Fruit fly (Drosophila melanogaster) whole organism, embryonic: ENCODE results near the gene DnaJ-H.

Experiments
- Antp ChIP-seq: fragments of 200-800 bp; sonication (Bioruptor generic); optimal IDR thresholded peaks from 3 replicates; lab custom pipeline; 2016; ENCODE audit warnings: missing biosample characterization, missing genetic modification characterization
- CG1233 ChIP-seq: fragments of 200-800 bp; sonication (Bioruptor generic); optimal IDR thresholded peaks from 4 replicates; lab custom pipeline; 2018; ENCODE audit warnings: missing biosample characterization, mild to moderate bottlenecking, missing genetic modification characterization
- CG12659 ChIP-seq: fragments of 200-800 bp; sonication (Bioruptor generic); optimal IDR thresholded peaks from 3 replicates; lab custom pipeline; 2017; ENCODE audit warnings: mild to moderate bottlenecking, missing biosample characterization, missing genetic modification reagents, missing genetic modification characterization
- CG17328 ChIP-seq: fragments of 200-800 bp; sonication (Bioruptor generic); IDR thresholded peaks from 2 replicates; pipeline ENCODE4 v1.3.6; 2022; ENCODE audit warnings: missing biosample characterization, missing genetic modification characterization
- CG17359 ChIP-seq: fragments of 200-800 bp; sonication (Bioruptor generic); optimal IDR thresholded peaks from 3 replicates; lab custom pipeline; 2018; ENCODE audit warnings: missing biosample characterization, mild to moderate bottlenecking, missing genetic modification characterization, moderate library complexity
- CG2202 ChIP-seq: fragments of 200-800 bp; sonication (Bioruptor generic); optimal IDR thresholded peaks from 2 replicates; lab custom pipeline; 2018; ENCODE audit warnings: missing biosample characterization, mild to moderate bottlenecking, missing genetic modification characterization
- CG31388 ChIP-seq: fragments of 200-800 bp; sonication (Bioruptor generic); optimal IDR thresholded peaks from 2 replicates; lab custom pipeline; 2016; ENCODE audit warnings: missing biosample characterization, missing genetic modification characterization
- CG3281 ChIP-seq: fragments of 200-800 bp; sonication (Bioruptor generic); optimal IDR thresholded peaks from 3 replicates; lab custom pipeline; 2017; ENCODE audit warnings: missing biosample characterization, mild to moderate bottlenecking, missing genetic modification characterization
- CG33557 ChIP-seq: fragments of 200-800 bp; sonication (Bioruptor generic); optimal IDR thresholded peaks from 2 replicates; lab custom pipeline; 2019; ENCODE audit warnings: missing biosample characterization, mild to moderate bottlenecking, missing genetic modification characterization, moderate library complexity
- CG3407 ChIP-seq: fragments of 200-800 bp; sonication (Bioruptor generic); optimal IDR thresholded peaks from 2 replicates; lab custom pipeline; 2018; ENCODE audit warnings: missing biosample characterization, mild to moderate bottlenecking, missing genetic modification characterization
- CG34224 ChIP-seq: fragments of 200-800 bp; sonication (Bioruptor generic); IDR thresholded peaks from 3 replicates; pipeline ENCODE4 v1.3.6; 2022; ENCODE audit warnings: missing biosample characterization, missing genetic modification characterization; ENCODE audit not compliant: partially characterized antibody
- CG34422 ChIP-seq: fragments of 200-800 bp; sonication (Bioruptor generic); IDR thresholded peaks from 3 replicates; pipeline ENCODE4 v1.3.6; 2022; ENCODE audit warnings: missing biosample characterization, missing genetic modification characterization
- CG3726 ChIP-seq: fragments of 200-800 bp; sonication (Bioruptor generic); IDR thresholded peaks from 3 replicates; pipeline ENCODE4, ENCODE4 v1.3.6; 2022; ENCODE audit warnings: missing biosample characterization, missing genetic modification characterization
- CG4730 ChIP-seq: fragments of 200-800 bp; sonication (Bioruptor generic); IDR thresholded peaks from 2 replicates; pipeline ENCODE4 v1.3.6; 2022; ENCODE audit warnings: missing biosample characterization, missing genetic modification characterization
- CG6272 ChIP-seq: fragments of 200-800 bp; sonication (Bioruptor generic); IDR thresholded peaks from 2 replicates; pipeline ENCODE4 v1.3.6; 2022; ENCODE audit warnings: missing biosample characterization, missing genetic modification characterization
- CG7271 ChIP-seq: fragments of 200-800 bp; sonication (Bioruptor generic); optimal IDR thresholded peaks from 2 replicates; lab custom pipeline; 2018; ENCODE audit warnings: missing biosample characterization, mild to moderate bottlenecking, missing genetic modification characterization, moderate library complexity
- CG7839 ChIP-seq: fragments of 200-800 bp; sonication (Bioruptor generic); optimal IDR thresholded peaks from 3 replicates; lab custom pipeline; 2018; ENCODE audit warnings: missing biosample characterization, mild to moderate bottlenecking, missing genetic modification characterization, moderate library complexity
- CG8089 ChIP-seq: fragments of 200-800 bp; sonication (Bioruptor generic); optimal IDR thresholded peaks from 3 replicates; lab custom pipeline; 2016; ENCODE audit warnings: missing biosample characterization, missing genetic modification characterization
- CG8478 ChIP-seq: fragments of >200 bp; optimal IDR thresholded peaks from 2 replicates; lab custom pipeline; 2018
- CG9727 ChIP-seq: fragments of 200-800 bp; sonication (Bioruptor generic); optimal IDR thresholded peaks from 3 replicates; lab custom pipeline; 2017; ENCODE audit warnings: missing biosample characterization, mild to moderate bottlenecking, missing genetic modification characterization
- CHES-1-like ChIP-seq: fragments of 200-800 bp; sonication (Bioruptor generic); optimal IDR thresholded peaks from 2 replicates; lab custom pipeline; 2016; ENCODE audit warnings: missing biosample characterization, missing genetic modification characterization
- CrebB ChIP-seq: fragments of 200-800 bp; sonication (Bioruptor generic); optimal IDR thresholded peaks from 3 replicates; lab custom pipeline; 2018; ENCODE audit warnings: missing biosample characterization, mild to moderate bottlenecking, missing genetic modification characterization
- Dip2 ChIP-seq: fragments of 200-800 bp; sonication (Bioruptor generic); IDR thresholded peaks from 2 replicates; pipeline ENCODE4 v1.3.6; 2022; ENCODE audit warnings: missing biosample characterization, missing genetic modification characterization
- Dll ChIP-seq: fragments of 200-800 bp; sonication (Bioruptor generic); IDR thresholded peaks from 4 replicates; pipeline ENCODE4 v1.3.6; 2022; ENCODE audit warnings: missing biosample characterization, missing genetic modification characterization; ENCODE audit not compliant: partially characterized antibody
- Hey ChIP-seq: fragments of 200-800 bp; sonication (Bioruptor generic); optimal IDR thresholded peaks from 3 replicates; lab custom pipeline; 2018; ENCODE audit warnings: missing biosample characterization, mild to moderate bottlenecking, missing genetic modification characterization
- Hmr ChIP-seq: fragments of 200-800 bp; sonication (Bioruptor generic); optimal IDR thresholded peaks from 3 replicates; lab custom pipeline; 2017; ENCODE audit warnings: mild to moderate bottlenecking, missing biosample characterization, missing genetic modification reagents, missing genetic modification characterization
- PHDP ChIP-seq: fragments of 200-800 bp; sonication (Bioruptor generic); optimal IDR thresholded peaks from 3 replicates; lab custom pipeline; 2018; ENCODE audit warnings: missing biosample characterization, mild to moderate bottlenecking, missing genetic modification characterization, moderate library complexity
- Side ChIP-seq: fragments of 200-800 bp; sonication (Bioruptor generic); optimal IDR thresholded peaks from 2 replicates; lab custom pipeline; 2016; ENCODE audit warnings: missing biosample characterization, missing genetic modification characterization
- ab ChIP-seq: fragments of 200-800 bp; sonication (Bioruptor generic); optimal IDR thresholded peaks from 2 replicates; lab custom pipeline; 2016; ENCODE audit warnings: missing biosample characterization, missing genetic modification characterization
- abd-A ChIP-seq: fragments of 200-800 bp; sonication (Bioruptor generic); optimal IDR thresholded peaks from 3 replicates; lab custom pipeline; 2019; ENCODE audit warnings: missing biosample characterization, mild to moderate bottlenecking, missing genetic modification characterization, moderate library complexity
- bab2 ChIP-seq: fragments of 200-800 bp; sonication (Bioruptor generic); optimal IDR thresholded peaks from 2 replicates; lab custom pipeline; 2016; ENCODE audit warnings: missing biosample characterization, missing genetic modification characterization
- bowl ChIP-seq: fragments of 200-800 bp; sonication (Bioruptor generic); IDR thresholded peaks from 2 replicates; pipeline ENCODE4 v1.3.6; 2022; ENCODE audit warnings: missing biosample characterization, missing genetic modification characterization
- caup ChIP-seq: fragments of 200-800 bp; sonication (Bioruptor generic); optimal IDR thresholded peaks from 3 replicates; lab custom pipeline; 2017; ENCODE audit warnings: missing biosample characterization, mild to moderate bottlenecking, missing genetic modification characterization, moderate library complexity; ENCODE audit not compliant: severe bottlenecking
- chinmo ChIP-seq: fragments of 200-800 bp; sonication (Bioruptor generic); IDR thresholded peaks from 4 replicates; pipeline ENCODE4 v1.3.6; 2022; ENCODE audit warnings: missing biosample characterization, missing genetic modification characterization; ENCODE audit not compliant: partially characterized antibody
- crol ChIP-seq: fragments of 200-800 bp; sonication (Bioruptor generic); IDR thresholded peaks from 2 replicates; pipeline ENCODE4 v1.3.6; 2022; ENCODE audit warnings: missing biosample characterization, missing genetic modification characterization
- crp ChIP-seq, 2 experiments: fragments of 200-800 bp; sonication (Bioruptor generic); optimal IDR thresholded peaks; 2 replicates in 1 of 2; 3 replicates in 1 of 2; lab custom pipeline; 2017; ENCODE audit warnings: missing biosample characterization in 2 of 2, missing genetic modification characterization in 2 of 2, mild to moderate bottlenecking in 1 of 2, moderate library complexity in 1 of 2
- cwo ChIP-seq: fragments of 200-800 bp; sonication (Bioruptor generic); optimal IDR thresholded peaks from 3 replicates; lab custom pipeline; 2017; ENCODE audit warnings: missing biosample characterization, missing genetic modification characterization, mild to moderate bottlenecking, moderate library complexity, missing genetic modification reagents
- danr ChIP-seq: fragments of 200-800 bp; sonication (Bioruptor generic); IDR thresholded peaks from 2 replicates; pipeline ENCODE4 v1.3.6; 2022; ENCODE audit warnings: missing biosample characterization, missing genetic modification characterization
- dati ChIP-seq: fragments of 200-800 bp; sonication (Bioruptor generic); IDR thresholded peaks from 2 replicates; pipeline ENCODE4 v1.3.6; 2022; ENCODE audit warnings: missing biosample characterization, missing genetic modification characterization
- ftz-f1 ChIP-seq: fragments of 200-800 bp; sonication (Bioruptor generic); optimal IDR thresholded peaks from 2 replicates; lab custom pipeline; 2016; ENCODE audit warnings: missing biosample characterization, missing genetic modification characterization
- h ChIP-seq: fragments of >200 bp; optimal IDR thresholded peaks from 2 replicates; lab custom pipeline; 2017
- hkb ChIP-seq, 2 experiments: fragments of 200-800 bp in 1 of 2; fragments of >200 bp in 1 of 2; sonication (Bioruptor generic) in 1 of 2; IDR thresholded peaks in 1 of 2; optimal IDR thresholded peaks in 1 of 2; 2 replicates each; pipeline versions ENCODE4 v1.3.6 to Lab custom; 2017 to 2022; ENCODE audit warnings: missing biosample characterization in 1 of 2, missing genetic modification characterization in 1 of 2
- klu ChIP-seq: fragments of 200-800 bp; sonication (Bioruptor generic); IDR thresholded peaks from 2 replicates; pipeline ENCODE4 v1.3.6; 2022; ENCODE audit warnings: missing biosample characterization, missing genetic modification characterization
- pros ChIP-seq: fragments of 200-800 bp; sonication (Bioruptor generic); optimal IDR thresholded peaks from 3 replicates; lab custom pipeline; 2019; ENCODE audit warnings: missing biosample characterization, mild to moderate bottlenecking, missing genetic modification characterization, moderate library complexity
- sc ChIP-seq, 3 experiments: fragments of >200 bp in 2 of 3; fragments of 200-800 bp in 1 of 3; sonication (Bioruptor generic) in 1 of 3; optimal IDR thresholded peaks; 2 replicates in 2 of 3; 3 replicates in 1 of 3; lab custom pipeline; 2017; ENCODE audit warnings: mild to moderate bottlenecking in 1 of 3, missing biosample characterization in 1 of 3, missing genetic modification characterization in 1 of 3, missing genetic modification reagents in 1 of 3
- sima ChIP-seq: fragments of 200-800 bp; sonication (Bioruptor generic); optimal IDR thresholded peaks from 2 replicates; lab custom pipeline; 2016; ENCODE audit warnings: missing biosample characterization, missing genetic modification characterization
- sr ChIP-seq: fragments of 200-800 bp; sonication (Bioruptor generic); IDR thresholded peaks from 3 replicates; pipeline ENCODE4 v1.3.6; 2022; ENCODE audit warnings: missing biosample characterization, missing genetic modification characterization
- tio ChIP-seq: fragments of 200-800 bp; sonication (Bioruptor generic); optimal IDR thresholded peaks from 2 replicates; lab custom pipeline; 2017; ENCODE audit warnings: missing biosample characterization, missing genetic modification characterization, inconsistent platforms
- twi ChIP-seq: fragments of 200-800 bp; optimal IDR thresholded peaks from 2 replicates; lab custom pipeline; 2019; ENCODE audit warnings: missing biosample characterization, mild to moderate bottlenecking, missing genetic modification characterization, moderate library complexity
- vfl ChIP-seq: fragments of 200-800 bp; sonication (Bioruptor generic); optimal IDR thresholded peaks from 2 replicates; lab custom pipeline; 2016; ENCODE audit warnings: missing biosample characterization, missing genetic modification characterization

DnaJ-H gene

dm6 chr2L:13205256-13205655 lies 39.4 kb upstream of the DnaJ-H start (continued):
- TF ChIP-seq ftz-f1 (GFP tag; lab: Kevin White, UChicago) (peak; percentile 95), Hmr (GFP tag; lab: Kevin White, UChicago) (peak; percentile 55), tio (no peak), CG3281 (no peak), CG4730 (0 out of 2 replicates have a peak, but pooled peaks have one; percentile 24), CHES-1-like (GFP tag; lab: Kevin White, UChicago) (peak; percentile 8), CG34224 (peak; percentile 29; the same call in 1 of the 3 replicates), CG3726 (GFP tag; lab: Robert Waterston, UW) (no peak), sc (optimal IDR thresholded peaks at IDR 0.05; lab: Kevin White, UChicago) (no peak), sc (GFP tag; optimal IDR thresholded peaks at IDR 0.05; lab: Kevin White, UChicago) (no peak), CG2202 (peak; percentile 3), danr (GFP tag; lab: Robert Waterston, UW) (no peak), vfl (no peak), CG31388 (GFP tag; lab: Kevin White, UChicago) (no peak), Dll (GFP tag; lab: Robert Waterston, UW) (no peak), CG7839 (tag; lab: Kevin White, UChicago) (no peak), bab2 (GFP tag; lab: Kevin White, UChicago) (peak; percentile 5), ab (GFP tag; lab: Kevin White, UChicago) (no peak), chinmo (GFP tag; lab: Robert Waterston, UW) (peak; percentile 82; the same call in 1 of the 4 replicates), twi (peak; percentile 46), PHDP (tag; lab: Kevin White, UChicago) (peak; percentile 29), Antp (GFP tag; lab: Kevin White, UChicago) (peak; percentile 12), CG6272 (GFP tag; lab: Robert Waterston, UW) (no peak), CG1233 (GFP tag; lab: Kevin White, UChicago) (peak; percentile 29), sima (GFP tag; lab: Kevin White, UChicago) (no peak), abd-A (tag; lab: Kevin White, UChicago) (peak; percentile 64), cwo (peak; percentile 99), caup (GFP tag; lab: Kevin White, UChicago) (peak; percentile 39), CG17328 (peak; percentile 52; the same call in 1 of the 2 replicates), crp (GFP tag; optimal IDR thresholded peaks at IDR 0.05; lab: Kevin White, UChicago) (peak in 1 of 2 experiments; percentile 7), klu (no peak), Dip2 (GFP tag; lab: Robert Waterston, UW) (no peak), pros (GFP tag; lab: Kevin White, UChicago) (peak; percentile 45), CG34422 (peak; percentile 70; the same call in 1 of the 3 replicates), CG33557 (peak; percentile 5), sr (GFP tag; lab: Robert Waterston, UW) (0 out of 3 replicates have a peak, but pooled peaks have one; percentile 64), h (lab: Kevin White, UChicago) (no peak), CG8478 (no peak), CG7271 (tag; lab: Kevin White, UChicago) (no peak), CrebB (tag; lab: Kevin White, UChicago) (peak; percentile 54), CG3407 (peak; percentile 7), hkb (optimal IDR thresholded peaks at IDR 0.05; lab: Kevin White, UChicago) (no peak), hkb (GFP tag; IDR thresholded peaks at IDR 0.05; lab: Robert Waterston, UW) (peak; percentile 79), CG12659 (peak; percentile 21), CG17359 (tag; lab: Kevin White, UChicago) (peak; percentile 20), Hey (tag; lab: Kevin White, UChicago) (peak; percentile 85), bowl (GFP tag; lab: Robert Waterston, UW) (0 out of 2 replicates have a peak, but pooled peaks have one; percentile 24), CG8089 (GFP tag; lab: Kevin White, UChicago) (peak; percentile 24), CG9727 (peak; percentile 70), dati (GFP tag; lab: Robert Waterston, UW) (no peak), Side (GFP tag; lab: Kevin White, UChicago) (peak; percentile 27), crol (GFP tag; lab: Robert Waterston, UW) (peak; percentile 81)
